Worm (Caenorhabditis elegans): ENCODE measurements around the gene cdk-4.
A peak's percentile ranks its signal among the peaks of the same experiment; 100 is the strongest.

DNA sequence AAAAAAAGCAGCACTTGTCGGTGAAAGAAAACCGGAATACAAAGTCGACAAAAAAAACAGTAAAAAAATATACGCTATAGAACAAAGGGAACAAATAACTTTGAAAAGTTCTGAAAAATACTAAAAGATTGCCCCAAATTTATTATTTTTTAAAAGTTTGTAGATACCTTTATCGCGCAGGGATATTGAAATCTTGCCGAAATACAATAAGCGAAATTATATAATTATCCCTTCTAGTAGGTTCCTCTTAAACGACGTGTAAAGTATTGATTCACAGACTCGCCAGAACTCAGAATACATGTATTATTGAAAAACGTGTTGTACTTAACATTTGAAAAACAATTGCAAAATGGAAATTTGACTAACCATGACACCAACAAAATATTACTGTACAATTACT lies 4.3 kb downstream of the cdk-4 start:
- TF ChIP-seq dao-5 (tag; optimal IDR thresholded peaks at IDR 0.05) (no peak), him-1 (tag; optimal IDR thresholded peaks at IDR 0.05) (peak; percentile 94)
